Worm (Caenorhabditis elegans) whole organism, mixed stage, embryonic: Measurements from ENCODE around the gene dct-19.

ENCODE experiments used
- M03D4.4 ChIP-seq: sonication (generic microtip); optimal IDR thresholded peaks from 2 replicates; lab custom pipeline; 2017; ENCODE audit warnings: mild to moderate bottlenecking, missing genetic modification characterization, missing compliant biosample characterization
- bed-3 ChIP-seq: fragments of 200-800 bp; sonication (Bioruptor generic); optimal IDR thresholded peaks from 3 replicates; lab custom pipeline; 2018; ENCODE audit warnings: mild to moderate bottlenecking, missing genetic modification characterization, moderate library complexity, missing compliant biosample characterization
- blmp-1 ChIP-seq: fragments of 150-350 bp; optimal IDR thresholded peaks from 2 replicates; lab custom pipeline; 2014; ENCODE audit warnings: missing biosample characterization, missing genetic modification characterization
- ceh-39 ChIP-seq: fragments of 150-350 bp; optimal IDR thresholded peaks from 2 replicates; lab custom pipeline; 2014; ENCODE audit warnings: missing biosample characterization, missing genetic modification characterization
- ceh-43 ChIP-seq: fragments of 200-800 bp; sonication (Bioruptor generic); optimal IDR thresholded peaks from 2 replicates; lab custom pipeline; 2018; ENCODE audit warnings: mild to moderate bottlenecking, missing genetic modification characterization, moderate library complexity, missing compliant biosample characterization
- ceh-83 ChIP-seq: fragments of 200-800 bp; sonication (Bioruptor generic); optimal IDR thresholded peaks from 2 replicates; lab custom pipeline; 2018; ENCODE audit warnings: mild to moderate bottlenecking, missing genetic modification characterization, missing compliant biosample characterization
- ces-1 ChIP-seq: fragments of 150-350 bp; optimal IDR thresholded peaks from 2 replicates; lab custom pipeline; 2014; ENCODE audit warnings: missing biosample characterization, missing genetic modification reagents, missing genetic modification characterization
- cnd-1 ChIP-seq: fragments of 200-800 bp; sonication (Bioruptor generic); optimal IDR thresholded peaks from 2 replicates; lab custom pipeline; 2018; ENCODE audit warnings: mild to moderate bottlenecking, missing genetic modification characterization, missing compliant biosample characterization
- drap-1 ChIP-seq: fragments of 200-800 bp; sonication (Bioruptor generic); optimal IDR thresholded peaks from 3 replicates; lab custom pipeline; 2018; ENCODE audit warnings: mild to moderate bottlenecking, missing genetic modification characterization, missing compliant biosample characterization
- ham-2 ChIP-seq: fragments of 200-800 bp; sonication (Bioruptor generic); optimal IDR thresholded peaks from 2 replicates; lab custom pipeline; 2018; ENCODE audit warnings: mild to moderate bottlenecking, missing genetic modification characterization, missing compliant biosample characterization
- hlh-1 ChIP-seq: fragments of 150-350 bp; optimal IDR thresholded peaks from 2 replicates; lab custom pipeline; 2014; ENCODE audit warnings: missing biosample characterization, missing genetic modification reagents, missing genetic modification characterization
- lin-13 ChIP-seq: fragments of 150-350 bp; optimal IDR thresholded peaks from 2 replicates; lab custom pipeline; 2014; ENCODE audit warnings: missing biosample characterization, missing genetic modification characterization
- lin-32 ChIP-seq: fragments of 200-800 bp; sonication (Bioruptor generic); optimal IDR thresholded peaks from 2 replicates; lab custom pipeline; 2018; ENCODE audit warnings: mild to moderate bottlenecking, missing genetic modification characterization, missing compliant biosample characterization
- lsy-2 ChIP-seq: fragments of 150-350 bp; optimal IDR thresholded peaks from 2 replicates; lab custom pipeline; 2014; ENCODE audit warnings: missing biosample characterization, missing genetic modification characterization
- mab-5 ChIP-seq: fragments of 150-350 bp; optimal IDR thresholded peaks from 2 replicates; lab custom pipeline; 2014; ENCODE audit warnings: missing biosample characterization, missing genetic modification characterization
- mep-1 ChIP-seq: fragments of 150-350 bp; optimal IDR thresholded peaks from 2 replicates; lab custom pipeline; 2017; ENCODE audit warnings: missing biosample characterization, missing genetic modification reagents, missing genetic modification characterization, inconsistent platforms
- mls-2 ChIP-seq: sonication (generic microtip); optimal IDR thresholded peaks from 2 replicates; lab custom pipeline; 2016; ENCODE audit warnings: mild to moderate bottlenecking, missing genetic modification characterization, moderate library complexity, missing compliant biosample characterization
- nhr-12 ChIP-seq: fragments of 150-350 bp; optimal IDR thresholded peaks from 2 replicates; lab custom pipeline; 2014; ENCODE audit warnings: missing biosample characterization, missing genetic modification characterization
- nhr-2 ChIP-seq: fragments of 150-350 bp; optimal IDR thresholded peaks from 2 replicates; lab custom pipeline; 2014; ENCODE audit warnings: missing biosample characterization, missing genetic modification characterization
- nhr-237 ChIP-seq: fragments of 150-350 bp; optimal IDR thresholded peaks from 2 replicates; lab custom pipeline; 2014; ENCODE audit warnings: missing biosample characterization, missing genetic modification characterization
- nhr-28 ChIP-seq: fragments of 150-350 bp; optimal IDR thresholded peaks from 2 replicates; lab custom pipeline; 2014; ENCODE audit warnings: missing biosample characterization, missing genetic modification characterization
- nhr-76 ChIP-seq: sonication (generic microtip); optimal IDR thresholded peaks from 2 replicates; lab custom pipeline; 2017; ENCODE audit warnings: missing biosample characterization, missing genetic modification characterization
- pha-4 ChIP-seq: fragments of 150-350 bp; optimal IDR thresholded peaks from 2 replicates; lab custom pipeline; 2018; ENCODE audit warnings: missing biosample characterization, missing genetic modification reagents, missing genetic modification characterization
- sem-2 ChIP-seq: fragments of 200-800 bp; sonication (Bioruptor generic); optimal IDR thresholded peaks from 2 replicates; lab custom pipeline; 2018; ENCODE audit warnings: mild to moderate bottlenecking, missing genetic modification characterization, missing compliant biosample characterization
- snpc-4 ChIP-seq: fragments of 150-350 bp; optimal IDR thresholded peaks from 2 replicates; lab custom pipeline; 2014; ENCODE audit warnings: missing biosample characterization, missing genetic modification characterization
- sptf-1 ChIP-seq: sonication (generic microtip); optimal IDR thresholded peaks from 2 replicates; lab custom pipeline; 2017; ENCODE audit warnings: mild to moderate bottlenecking, missing genetic modification characterization, moderate library complexity, missing compliant biosample characterization
- tbx-8 ChIP-seq: fragments of 200-800 bp; sonication (Bioruptor generic); optimal IDR thresholded peaks from 2 replicates; lab custom pipeline; 2018; ENCODE audit warnings: mild to moderate bottlenecking, missing genetic modification characterization, moderate library complexity, missing compliant biosample characterization
- unc-120 ChIP-seq: sonication (generic microtip); optimal IDR thresholded peaks from 2 replicates; lab custom pipeline; 2017; ENCODE audit warnings: missing genetic modification characterization, missing compliant biosample characterization; ENCODE audit not compliant: poor library complexity, severe bottlenecking
- unc-39 ChIP-seq: fragments of 150-350 bp; optimal IDR thresholded peaks from 2 replicates; lab custom pipeline; 2014; ENCODE audit warnings: missing biosample characterization, missing genetic modification characterization
- unc-62 ChIP-seq: fragments of 150-350 bp; optimal IDR thresholded peaks from 2 replicates; lab custom pipeline; 2014; ENCODE audit warnings: missing biosample characterization, missing genetic modification reagents, missing genetic modification characterization
- ztf-11 ChIP-seq: fragments of 150-350 bp; optimal IDR thresholded peaks from 2 replicates; lab custom pipeline; 2014; ENCODE audit warnings: missing biosample characterization, missing genetic modification characterization

dct-19 gene

ce11 chrIV:12965074-12965473 is 22.3 kb downstream of the dct-19 start, which contains the start of gene dod-22:
Gene dod-22 (plus strand): TSS chrIV:12965374.
- TF ChIP-seq nhr-2 (tag; lab: Kevin White, UChicago) (no peak), lin-32 (GFP tag; lab: Kevin White, UChicago) (no peak), hlh-1 (tag; lab: Kevin White, UChicago) (no peak), nhr-28 (no peak), nhr-237 (tag; lab: Kevin White, UChicago) (no peak), ztf-11 (tag; lab: Kevin White, UChicago) (no peak), ceh-83 (GFP tag; lab: Kevin White, UChicago) (no peak), unc-120 (tag; lab: Kevin White, UChicago) (no peak), sptf-1 (tag; lab: Kevin White, UChicago) (no peak), mab-5 (tag; lab: Kevin White, UChicago) (no peak), ham-2 (GFP tag; lab: Kevin White, UChicago) (no peak), mep-1 (tag; lab: Kevin White, UChicago) (no peak), ceh-43 (GFP tag; lab: Kevin White, UChicago) (no peak), nhr-12 (tag; lab: Kevin White, UChicago) (no peak), mls-2 (tag; lab: Kevin White, UChicago) (no peak), unc-62 (GFP tag; lab: Kevin White, UChicago) (no peak)

- TF ChIP-seq bed-3 (GFP tag; lab: Kevin White, UChicago), result no peak
- TF ChIP-seq tbx-8, result no peak
- TF ChIP-seq lin-13, result no peak
- TF ChIP-seq mls-2 (tag; lab: Kevin White, UChicago), result no peak
- TF ChIP-seq nhr-28, result no peak
- TF ChIP-seq sem-2 (GFP tag; lab: Kevin White, UChicago), result no peak
- TF ChIP-seq ces-1, result no peak
- TF ChIP-seq lsy-2 (tag; lab: Kevin White, UChicago), result no peak
- TF ChIP-seq, all 35 proteins: peak for 0
Measured at ce11 chrIV:12967303-12967702, 24.6 kb downstream of the dct-19 start.

ce11 chrIV:12969141-12969540 is 26.4 kb downstream of the dct-19 start, which contains the start of gene F55G11.2:
Gene F55G11.2 (minus strand): TSS chrIV:12969289.
- TF ChIP-seq nhr-76 (tag; lab: Kevin White, UChicago) (no peak), mls-2 (tag; lab: Kevin White, UChicago) (no peak), ceh-39 (tag; lab: Kevin White, UChicago) (no peak), sptf-1 (tag; lab: Kevin White, UChicago) (no peak), ceh-83 (GFP tag; lab: Kevin White, UChicago) (no peak), sem-2 (GFP tag; lab: Kevin White, UChicago) (no peak), M03D4.4 (no peak), pha-4 (tag; lab: Kevin White, UChicago) (no peak), cnd-1 (tag; lab: Kevin White, UChicago) (no peak), bed-3 (GFP tag; lab: Kevin White, UChicago) (no peak), unc-39 (tag; lab: Kevin White, UChicago) (no peak), nhr-2 (tag; lab: Kevin White, UChicago) (no peak), lsy-2 (tag; lab: Kevin White, UChicago) (no peak), ceh-43 (GFP tag; lab: Kevin White, UChicago) (no peak), mab-5 (tag; lab: Kevin White, UChicago) (no peak), nhr-12 (tag; lab: Kevin White, UChicago) (no peak), ztf-11 (tag; lab: Kevin White, UChicago) (no peak), drap-1 (GFP tag; lab: Kevin White, UChicago) (no peak), unc-120 (tag; lab: Kevin White, UChicago) (no peak)

ce11 chrIV:12971994-12972520 is 29.3 kb downstream of the dct-19 start:
- TF ChIP-seq ham-2 (GFP tag; lab: Kevin White, UChicago) (no peak), hlh-1 (tag; lab: Kevin White, UChicago) (no peak), nhr-12 (tag; lab: Kevin White, UChicago) (no peak), pha-4 (tag; lab: Kevin White, UChicago) (no peak), unc-120 (tag; lab: Kevin White, UChicago) (no peak), blmp-1 (tag; lab: Kevin White, UChicago) (no peak), snpc-4 (tag; lab: Kevin White, UChicago) (no peak), lsy-2 (tag; lab: Kevin White, UChicago) (no peak), M03D4.4 (no peak), drap-1 (GFP tag; lab: Kevin White, UChicago) (no peak), ztf-11 (tag; lab: Kevin White, UChicago) (no peak), ceh-39 (tag; lab: Kevin White, UChicago) (no peak), nhr-76 (tag; lab: Kevin White, UChicago) (no peak)
